Fruit fly (Drosophila melanogaster): ENCODE data around the gene CG46280.

The CG46280 gene

dm6 chr3R:13032975-13033445, 2.6 kb upstream of the CG46280 start (continued):
- TF ChIP-seq ttk (GFP tag; IDR thresholded peaks at IDR 0.05): no peak; the same call in 1 of the 2 replicates
- peak; percentile 66; the same call in 1 of the 3 replicates for TF ChIP-seq gce (GFP tag; IDR thresholded peaks at IDR 0.05)
- no peak for TF ChIP-seq ssp (GFP tag; IDR thresholded peaks at IDR 0.05)
- no peak for TF ChIP-seq CG2678 (tag; optimal IDR thresholded peaks at IDR 0.05)
- no peak for TF ChIP-seq stwl (tag; optimal IDR thresholded peaks at IDR 0.05)
- no peak for TF ChIP-seq CG14860 (GFP tag; IDR thresholded peaks at IDR 0.05; ENCODE audit: partially characterized antibody)
- TF ChIP-seq pan (optimal IDR thresholded peaks at IDR 0.05): no peak
- TF ChIP-seq pan (GFP tag; optimal IDR thresholded peaks at IDR 0.05 in 1 of 2, IDR thresholded peaks at IDR 0.05 in 1 of 2): no peak
- TF ChIP-seq CG18599 (GFP tag; optimal IDR thresholded peaks at IDR 0.05): peak; percentile 68
- no peak for TF ChIP-seq fru (optimal IDR thresholded peaks at IDR 0.05)
- TF ChIP-seq CG17359 (tag; optimal IDR thresholded peaks at IDR 0.05): peak; percentile 69
- no peak for TF ChIP-seq CG5953 (GFP tag; IDR thresholded peaks at IDR 0.05)
- TF ChIP-seq Abd-B (GFP tag; optimal IDR thresholded peaks at IDR 0.05): no peak
- no peak for TF ChIP-seq jing (GFP tag; optimal IDR thresholded peaks at IDR 0.05)
- no peak for TF ChIP-seq CG14050 (GFP tag; IDR thresholded peaks at IDR 0.05)
- TF ChIP-seq Dek (tag; optimal IDR thresholded peaks at IDR 0.05): peak; percentile 19
- no peak for TF ChIP-seq CG4820 (GFP tag; optimal IDR thresholded peaks at IDR 0.05)
- TF ChIP-seq pum (GFP tag; optimal IDR thresholded peaks at IDR 0.05): no peak
- no peak for TF ChIP-seq Dip3 (GFP tag; optimal IDR thresholded peaks at IDR 0.05)
- TF ChIP-seq CG10543 (GFP tag; optimal IDR thresholded peaks at IDR 0.05): peak; percentile 80
- TF ChIP-seq ap (GFP tag; IDR thresholded peaks at IDR 0.05): no peak
- no peak for TF ChIP-seq wor (GFP tag; IDR thresholded peaks at IDR 0.05)
- TF ChIP-seq MESR4 (GFP tag; optimal IDR thresholded peaks at IDR 0.05): no peak
- TF ChIP-seq luna (GFP tag; optimal IDR thresholded peaks at IDR 0.05): no peak
- TF ChIP-seq CG18476 (GFP tag; optimal IDR thresholded peaks at IDR 0.05): peak; percentile 12
- TF ChIP-seq Side (GFP tag; optimal IDR thresholded peaks at IDR 0.05): no peak
- peak; percentile 7 for TF ChIP-seq ac (GFP tag; optimal IDR thresholded peaks at IDR 0.05)
- TF ChIP-seq CG8359 (GFP tag; optimal IDR thresholded peaks at IDR 0.05; ENCODE audit: borderline replicate concordance): peak; percentile 45
- TF ChIP-seq CG32772 (GFP tag; IDR thresholded peaks at IDR 0.05): no peak
- TF ChIP-seq CG2712 (tag; optimal IDR thresholded peaks at IDR 0.05): no peak
- peak; percentile 2 for TF ChIP-seq Six4 (GFP tag; optimal IDR thresholded peaks at IDR 0.05)
- TF ChIP-seq CG31388 (GFP tag; optimal IDR thresholded peaks at IDR 0.05): no peak
- TF ChIP-seq CG31224 (GFP tag; IDR thresholded peaks at IDR 0.05): no peak
- TF ChIP-seq CG1832 (GFP tag; optimal IDR thresholded peaks at IDR 0.05): no peak
- TF ChIP-seq CG8478 (optimal IDR thresholded peaks at IDR 0.05): no peak
- no peak for TF ChIP-seq kay (GFP tag; optimal IDR thresholded peaks at IDR 0.05)
- no peak for TF ChIP-seq trem (tag; optimal IDR thresholded peaks at IDR 0.05)
- TF ChIP-seq ham (GFP tag; IDR thresholded peaks at IDR 0.05): no peak
- TF ChIP-seq CG12769 (tag; optimal IDR thresholded peaks at IDR 0.05): no peak
- TF ChIP-seq danr (GFP tag; IDR thresholded peaks at IDR 0.05): no peak
- peak; percentile 12; the same call in 1 of the 2 replicates for TF ChIP-seq CG17328 (GFP tag; IDR thresholded peaks at IDR 0.05)
- peak; percentile 52 for TF ChIP-seq CG3281 (GFP tag; optimal IDR thresholded peaks at IDR 0.05)
- TF ChIP-seq bigmax (GFP tag; optimal IDR thresholded peaks at IDR 0.05): no peak
- no peak for TF ChIP-seq Chrac-16 (GFP tag; optimal IDR thresholded peaks at IDR 0.05)
- TF ChIP-seq CG1024 (GFP tag; IDR thresholded peaks at IDR 0.05): no peak
- TF ChIP-seq toy (GFP tag; IDR thresholded peaks at IDR 0.05): no peak
- no peak for TF ChIP-seq fd96Cb (tag; optimal IDR thresholded peaks at IDR 0.05)
- no peak for TF ChIP-seq pnt (GFP tag; optimal IDR thresholded peaks at IDR 0.05)
- TF ChIP-seq CG7839 (tag; optimal IDR thresholded peaks at IDR 0.05): no peak
- no peak for TF ChIP-seq CG11696 (GFP tag; IDR thresholded peaks at IDR 0.05)
- no peak for TF ChIP-seq crc (GFP tag; optimal IDR thresholded peaks at IDR 0.05)
- no peak for TF ChIP-seq CG7372 (GFP tag; IDR thresholded peaks at IDR 0.05)
- TF ChIP-seq yki (optimal IDR thresholded peaks at IDR 0.05): no peak

Data from whole organism, embryonic.